Worm (Caenorhabditis elegans) whole organism, young adult: ENCODE data around the gene C48B4.12.

Experiments
- B0019.2 ChIP-seq: fragments of 200-800 bp; sonication (Bioruptor generic); conservative IDR thresholded peaks from 2 replicates; pipeline ENCODE4 v1.3.6; 2022; ENCODE audit warnings: missing genetic modification reagents, missing genetic modification characterization, missing compliant biosample characterization
- B0035.1 ChIP-seq: sonication (generic microtip); optimal IDR thresholded peaks from 2 replicates; lab custom pipeline; 2016; ENCODE audit warnings: missing genetic modification characterization, mild to moderate bottlenecking, missing compliant biosample characterization, missing genotype, missing genetic modification reagents
- B0261.1 ChIP-seq: sonication (generic microtip); optimal IDR thresholded peaks from 2 replicates; lab custom pipeline; 2016; ENCODE audit warnings: mild to moderate bottlenecking, missing genetic modification characterization, moderate library complexity, missing compliant biosample characterization
- B0336.3 ChIP-seq: fragments of 200-800 bp; sonication (Bioruptor generic); IDR thresholded peaks from 2 replicates; pipeline ENCODE4 v1.3.6; 2022; ENCODE audit warnings: missing genetic modification characterization, missing compliant biosample characterization
- C17E4.6 ChIP-seq: fragments of 200-800 bp; sonication (Bioruptor generic); IDR thresholded peaks from 2 replicates; pipeline ENCODE4 v1.3.6; 2022; ENCODE audit warnings: missing genetic modification reagents, missing genetic modification characterization, missing compliant biosample characterization
- D2030.7 ChIP-seq: fragments of 200-800 bp; sonication (Bioruptor generic); IDR thresholded peaks from 2 replicates; pipeline ENCODE4 v1.3.6; 2022; ENCODE audit warnings: missing genetic modification reagents, missing genetic modification characterization, missing compliant biosample characterization
- F49E8.2 ChIP-seq: sonication (generic microtip); optimal IDR thresholded peaks from 3 replicates; lab custom pipeline; 2017; ENCODE audit warnings: missing genetic modification characterization, mild to moderate bottlenecking, missing compliant biosample characterization, antibody characterized with exemption, moderate library complexity; ENCODE audit not compliant: insufficient read depth
- F52B5.7 ChIP-seq: sonication (generic microtip); optimal IDR thresholded peaks from 2 replicates; lab custom pipeline; 2016; ENCODE audit warnings: mild to moderate bottlenecking, missing genetic modification characterization, missing compliant biosample characterization
- F57C9.4 ChIP-seq: sonication (generic microtip); optimal IDR thresholded peaks from 2 replicates; lab custom pipeline; 2017; ENCODE audit warnings: mild to moderate bottlenecking, missing genetic modification characterization, missing compliant biosample characterization
- K11D2.4 ChIP-seq: fragments of 200-800 bp; sonication (Bioruptor generic); IDR thresholded peaks from 2 replicates; pipeline ENCODE4 v1.3.6; 2022; ENCODE audit warnings: missing genetic modification reagents, missing genetic modification characterization, missing compliant biosample characterization
- Y53G8AR.9 ChIP-seq: fragments of 200-800 bp; sonication (Bioruptor generic); conservative IDR thresholded peaks from 2 replicates; pipeline ENCODE4 v1.3.6; 2022; ENCODE audit warnings: missing genetic modification reagents, missing genetic modification characterization, missing compliant biosample characterization
- ZK185.1 ChIP-seq: sonication (generic microtip); optimal IDR thresholded peaks from 2 replicates; lab custom pipeline; 2016; ENCODE audit warnings: mild to moderate bottlenecking, missing genetic modification characterization, missing compliant biosample characterization; ENCODE audit not compliant: poor library complexity, severe bottlenecking
- ama-1 ChIP-seq, 3 experiments: fragments of 150-350 bp in 1 of 3; sonication (generic microtip) in 2 of 3; optimal IDR thresholded peaks; 2 replicates each; lab custom pipeline; 2014 to 2018; ENCODE audit warnings: missing biosample characterization in 2 of 3, missing genetic modification characterization in 2 of 3, missing genetic modification reagents in 2 of 3
- aptf-2 ChIP-seq: fragments of 200-800 bp; sonication (Bioruptor generic); conservative IDR thresholded peaks from 2 replicates; pipeline ENCODE4 v1.3.6; 2022; ENCODE audit warnings: missing genetic modification reagents, missing genetic modification characterization, missing compliant biosample characterization
- aptf-3 ChIP-seq: fragments of 200-800 bp; sonication (Bioruptor generic); IDR thresholded peaks from 2 replicates; pipeline ENCODE4 v1.3.6; 2022; ENCODE audit warnings: missing genetic modification characterization, missing compliant biosample characterization
- athp-1 ChIP-seq: sonication (generic microtip); optimal IDR thresholded peaks from 2 replicates; lab custom pipeline; 2017; ENCODE audit warnings: mild to moderate bottlenecking, missing genetic modification characterization, missing compliant biosample characterization
- attf-3 ChIP-seq: fragments of 200-800 bp; sonication (Bioruptor generic); conservative IDR thresholded peaks from 2 replicates; pipeline ENCODE4 v1.3.6; 2022; ENCODE audit warnings: missing genetic modification reagents, missing genetic modification characterization, missing compliant biosample characterization
- attf-6 ChIP-seq: fragments of 200-800 bp; sonication (Bioruptor generic); IDR thresholded peaks from 2 replicates; pipeline ENCODE4 v1.3.6; 2022; ENCODE audit warnings: missing genetic modification reagents, missing genetic modification characterization, missing compliant biosample characterization
- bed-1 ChIP-seq: fragments of 200-800 bp; sonication (Bioruptor generic); IDR thresholded peaks from 2 replicates; pipeline ENCODE4 v1.3.6; 2022; ENCODE audit warnings: missing genetic modification reagents, missing genetic modification characterization, missing compliant biosample characterization
- ceh-58 ChIP-seq: fragments of 200-800 bp; sonication (Bioruptor generic); IDR thresholded peaks from 2 replicates; pipeline ENCODE4 v1.3.6; 2022; ENCODE audit warnings: missing genetic modification characterization, missing compliant biosample characterization
- ceh-91 ChIP-seq: fragments of 200-800 bp; sonication (Bioruptor generic); IDR thresholded peaks from 2 replicates; pipeline ENCODE4 v1.3.6; 2022; ENCODE audit warnings: missing genetic modification reagents, missing genetic modification characterization, missing compliant biosample characterization
- die-1 ChIP-seq: sonication (generic microtip); optimal IDR thresholded peaks from 2 replicates; lab custom pipeline; 2016; ENCODE audit warnings: missing genotype, mild to moderate bottlenecking, missing genetic modification characterization, missing compliant biosample characterization
- dox-1 ChIP-seq: fragments of 200-800 bp; sonication (Bioruptor generic); IDR thresholded peaks from 2 replicates; pipeline ENCODE4 v1.3.6; 2022; ENCODE audit warnings: missing genetic modification reagents, missing genetic modification characterization, missing compliant biosample characterization
- egl-18 ChIP-seq: fragments of 200-800 bp; sonication (Bioruptor generic); IDR thresholded peaks from 2 replicates; pipeline ENCODE4 v1.3.6; 2022; ENCODE audit warnings: missing genetic modification reagents, missing genetic modification characterization, missing compliant biosample characterization
- egl-44 ChIP-seq: fragments of 200-800 bp; sonication (Bioruptor generic); IDR thresholded peaks from 2 replicates; pipeline ENCODE4 v1.3.6; 2022; ENCODE audit warnings: missing genetic modification reagents, missing genetic modification characterization, missing compliant biosample characterization
- ekl-4 ChIP-seq: fragments of 200-800 bp; sonication (Bioruptor generic); IDR thresholded peaks from 2 replicates; pipeline ENCODE4 v1.3.6; 2022; ENCODE audit warnings: missing genetic modification reagents, missing genetic modification characterization, missing compliant biosample characterization
- fkh-3 ChIP-seq: sonication (generic microtip); optimal IDR thresholded peaks from 2 replicates; lab custom pipeline; 2016; ENCODE audit warnings: mild to moderate bottlenecking, missing genetic modification characterization, missing compliant biosample characterization
- hlh-12 ChIP-seq: sonication (generic microtip); optimal IDR thresholded peaks from 2 replicates; lab custom pipeline; 2016; ENCODE audit warnings: missing genetic modification characterization, missing compliant biosample characterization
- hlh-26 ChIP-seq: fragments of 200-800 bp; sonication (Bioruptor generic); conservative IDR thresholded peaks from 2 replicates; pipeline ENCODE4 v1.3.6; 2022; ENCODE audit warnings: missing genetic modification reagents, missing genetic modification characterization, missing compliant biosample characterization
- hmg-20 ChIP-seq: fragments of 200-800 bp; sonication (Bioruptor generic); IDR thresholded peaks from 2 replicates; pipeline ENCODE4 v1.3.6; 2022; ENCODE audit warnings: missing genetic modification reagents, missing genetic modification characterization, missing compliant biosample characterization
- lag-1 ChIP-seq: fragments of 200-800 bp; sonication (Bioruptor generic); IDR thresholded peaks from 2 replicates; pipeline ENCODE4 v1.3.6; 2022; ENCODE audit warnings: missing genetic modification reagents, missing genetic modification characterization, missing compliant biosample characterization
- lir-1 ChIP-seq: fragments of 200-800 bp; sonication (Bioruptor generic); conservative IDR thresholded peaks from 2 replicates; pipeline ENCODE4 v1.3.6; 2022; ENCODE audit warnings: missing genetic modification reagents, missing genetic modification characterization, missing compliant biosample characterization
- madf-6 ChIP-seq: fragments of 200-800 bp; sonication (Bioruptor generic); IDR thresholded peaks from 2 replicates; pipeline ENCODE4 v1.3.6; 2022; ENCODE audit warnings: missing genetic modification reagents, missing genetic modification characterization, missing compliant biosample characterization
- madf-8 ChIP-seq: fragments of 200-800 bp; sonication (Bioruptor generic); conservative IDR thresholded peaks from 2 replicates; pipeline ENCODE4 v1.3.6; 2022; ENCODE audit warnings: missing genetic modification reagents, missing genetic modification characterization, missing compliant biosample characterization
- mcd-1 ChIP-seq: fragments of 200-800 bp; sonication (Bioruptor generic); IDR thresholded peaks from 2 replicates; pipeline ENCODE4 v1.3.6; 2022; ENCODE audit warnings: missing genetic modification reagents, missing genetic modification characterization, missing compliant biosample characterization
- mel-28 ChIP-seq: sonication (generic microtip); optimal IDR thresholded peaks from 2 replicates; lab custom pipeline; 2016; ENCODE audit warnings: borderline replicate concordance, mild to moderate bottlenecking, missing genetic modification characterization, missing compliant biosample characterization
- nfyb-1 ChIP-seq: fragments of 200-800 bp; sonication (Bioruptor generic); IDR thresholded peaks from 2 replicates; pipeline ENCODE4 v1.3.6; 2022; ENCODE audit warnings: missing genetic modification reagents, missing genetic modification characterization, missing compliant biosample characterization
- nhr-120 ChIP-seq: fragments of 200-800 bp; sonication (Bioruptor generic); IDR thresholded peaks from 2 replicates; pipeline ENCODE4 v1.3.6; 2022; ENCODE audit warnings: missing genetic modification characterization, missing compliant biosample characterization
- nhr-27 ChIP-seq: fragments of 200-800 bp; sonication (Bioruptor generic); optimal IDR thresholded peaks from 2 replicates; lab custom pipeline; 2018; ENCODE audit warnings: mild to moderate bottlenecking, missing genetic modification characterization, moderate library complexity, missing compliant biosample characterization
- rec-8 ChIP-seq, 2 experiments: sonication (generic microtip); optimal IDR thresholded peaks; 2 replicates each; lab custom pipeline; 2016; ENCODE audit warnings: mild to moderate bottlenecking in 2 of 2, missing genetic modification characterization in 2 of 2, missing genetic modification reagents in 2 of 2, missing genotype in 2 of 2, missing biosample characterization in 1 of 2, missing compliant biosample characterization in 1 of 2, moderate library complexity in 1 of 2
- repo-1 ChIP-seq: sonication (generic microtip); optimal IDR thresholded peaks from 2 replicates; lab custom pipeline; 2017; ENCODE audit warnings: mild to moderate bottlenecking, missing genetic modification characterization, missing compliant biosample characterization
- sdz-38 ChIP-seq: sonication (generic microtip); optimal IDR thresholded peaks from 2 replicates; lab custom pipeline; 2016; ENCODE audit warnings: missing genotype, missing genetic modification characterization, missing compliant biosample characterization
- snpc-1.1 ChIP-seq: sonication (generic microtip); optimal IDR thresholded peaks from 2 replicates; lab custom pipeline; 2017; ENCODE audit warnings: missing genetic modification characterization, mild to moderate bottlenecking, missing compliant biosample characterization, antibody characterized with exemption, moderate library complexity, missing genotype, missing genetic modification reagents; ENCODE audit not compliant: insufficient read depth
- unc-62 ChIP-seq: fragments of 150-350 bp; optimal IDR thresholded peaks from 2 replicates; lab custom pipeline; 2014; ENCODE audit warnings: missing biosample characterization, missing genetic modification reagents, missing genetic modification characterization
- ztf-25 ChIP-seq: fragments of 200-800 bp; sonication (Bioruptor generic); IDR thresholded peaks from 2 replicates; pipeline ENCODE4 v1.3.6; 2022; ENCODE audit warnings: missing genetic modification reagents, missing genetic modification characterization, missing compliant biosample characterization
- ztf-28 ChIP-seq: fragments of 200-800 bp; sonication (Bioruptor generic); IDR thresholded peaks from 2 replicates; pipeline ENCODE4 v1.3.6; 2022; ENCODE audit warnings: missing genetic modification reagents, missing genetic modification characterization, missing compliant biosample characterization
- ztf-3 ChIP-seq: fragments of 200-800 bp; sonication (Bioruptor generic); optimal IDR thresholded peaks from 2 replicates; lab custom pipeline; 2018; ENCODE audit warnings: mild to moderate bottlenecking, missing genetic modification characterization, missing compliant biosample characterization

The C48B4.12 gene

ce11 chrIII:9619079-9619761 is 22.1 kb downstream of the C48B4.12 start, which contains the start of gene hlh-11 (continued):
- TF ChIP-seq athp-1, result peak; percentile 63
- peak; percentile 23; the same call in 1 of the 2 replicates for TF ChIP-seq attf-3
- TF ChIP-seq mcd-1, result peak; percentile 69
- TF ChIP-seq hlh-26 (GFP tag; lab: Robert Waterston, UW), result no peak
- TF ChIP-seq nfyb-1 (GFP tag; lab: Robert Waterston, UW), result 0 out of 2 replicates have a peak, but pooled peaks have one; percentile 75
- TF ChIP-seq hlh-12 (tag; lab: Kevin White, UChicago), result no peak
- TF ChIP-seq mel-28 (tag; lab: Kevin White, UChicago), result peak; percentile 8
- TF ChIP-seq B0261.1 (tag; lab: Kevin White, UChicago), result no peak
- TF ChIP-seq ztf-25 (GFP tag; lab: Robert Waterston, UW), result no peak
- no peak for TF ChIP-seq ztf-28 (GFP tag; lab: Robert Waterston, UW)
- peak; percentile 55 for TF ChIP-seq repo-1 (tag; lab: Kevin White, UChicago)
- TF ChIP-seq madf-8 (GFP tag; lab: Robert Waterston, UW), result no peak
- no peak for TF ChIP-seq B0019.2
- TF ChIP-seq egl-44 (GFP tag; lab: Robert Waterston, UW), result peak; percentile 20; the same call in 1 of the 2 replicates
- TF ChIP-seq B0336.3 (GFP tag; lab: Robert Waterston, UW), result peak; percentile 91
- no peak for TF ChIP-seq attf-6 (GFP tag; lab: Robert Waterston, UW)
- no peak for TF ChIP-seq ama-1 (optimal IDR thresholded peaks at IDR 0.05; lab: Kevin White, UChicago)
- no peak for TF ChIP-seq ama-1 (GFP tag; optimal IDR thresholded peaks at IDR 0.05; lab: Kevin White, UChicago)
- TF ChIP-seq rec-8 (tag; optimal IDR thresholded peaks at IDR 0.05; lab: Kevin White, UChicago), result no peak
- no peak; the same call in 1 of the 2 replicates for TF ChIP-seq K11D2.4 (GFP tag; lab: Robert Waterston, UW)
- no peak for TF ChIP-seq F57C9.4 (tag; lab: Kevin White, UChicago)
- TF ChIP-seq aptf-2, result no peak
- no peak for TF ChIP-seq nhr-120 (GFP tag; lab: Robert Waterston, UW)
- TF ChIP-seq F52B5.7 (tag; lab: Kevin White, UChicago), result no peak
- 0 out of 2 replicates have a peak, but pooled peaks have one; percentile 33 for TF ChIP-seq lir-1 (GFP tag; lab: Robert Waterston, UW)
- peak; percentile 72 for TF ChIP-seq die-1 (tag; lab: Kevin White, UChicago)
- TF ChIP-seq egl-18, result no peak
- no peak for TF ChIP-seq F49E8.2
- TF ChIP-seq fkh-3, result no peak
- TF ChIP-seq hmg-20 (GFP tag; lab: Robert Waterston, UW), result no peak
- no peak for TF ChIP-seq aptf-3 (GFP tag; lab: Robert Waterston, UW)
- no peak; the same call in 1 of the 2 replicates for TF ChIP-seq Y53G8AR.9 (GFP tag; lab: Robert Waterston, UW)
- no peak for TF ChIP-seq D2030.7
- no peak for TF ChIP-seq nhr-27
- no peak; the same call in 1 of the 2 replicates for TF ChIP-seq ekl-4 (GFP tag; lab: Robert Waterston, UW)
- TF ChIP-seq ztf-3 (GFP tag; lab: Kevin White, UChicago), result peak; percentile 33
- no peak for TF ChIP-seq lag-1 (GFP tag; lab: Robert Waterston, UW)
- TF ChIP-seq unc-62 (GFP tag; lab: Kevin White, UChicago), result no peak
- TF ChIP-seq ceh-91 (GFP tag; lab: Robert Waterston, UW), result no peak
- no peak for TF ChIP-seq madf-6 (GFP tag; lab: Robert Waterston, UW)
- no peak for TF ChIP-seq C17E4.6 (GFP tag; lab: Robert Waterston, UW)
- peak; percentile 92 for TF ChIP-seq ZK185.1 (tag; lab: Kevin White, UChicago)
- TF ChIP-seq B0035.1 (tag; lab: Kevin White, UChicago), result peak; percentile 44
- no peak for TF ChIP-seq ceh-58
- peak; percentile 75 for TF ChIP-seq dox-1 (GFP tag; lab: Robert Waterston, UW)
- no peak for TF ChIP-seq sdz-38 (tag; lab: Kevin White, UChicago)
- no peak for TF ChIP-seq bed-1 (GFP tag; lab: Robert Waterston, UW)
- TF ChIP-seq snpc-1.1 (tag; lab: Kevin White, UChicago), result no peak
